Fruit fly (Drosophila melanogaster) whole organism: ENCODE data around the gene Ltn1.
A peak's percentile ranks its signal among the peaks of the same experiment; 100 is the strongest.

Source experiments
- CG8478 ChIP-seq: fragments of >200 bp; optimal IDR thresholded peaks from 2 replicates; lab custom pipeline; 2018; ENCODE audit warnings: inconsistent platforms
- Dll ChIP-seq: fragments of >200 bp; optimal IDR thresholded peaks from 2 replicates; lab custom pipeline; 2017
- EcR ChIP-seq, 2 experiments: fragments of >200 bp; optimal IDR thresholded peaks; 2 replicates each; lab custom pipeline; 2017; ENCODE audit warnings: missing biosample characterization in 2 of 2, missing genetic modification characterization in 2 of 2, missing genetic modification reagents in 2 of 2
- pan ChIP-seq: fragments of >200 bp; optimal IDR thresholded peaks from 2 replicates; lab custom pipeline; 2017
- psq ChIP-seq: fragments of >200 bp; optimal IDR thresholded peaks from 2 replicates; lab custom pipeline; 2017
- usp ChIP-seq: fragments of >200 bp; optimal IDR thresholded peaks from 2 replicates; lab custom pipeline; 2017; ENCODE audit warnings: missing biosample characterization, missing genetic modification characterization, mixed read lengths

Ltn1 gene

dm6 chr3L:19568999-19569398 lies 16.9 kb upstream of the Ltn1 start:
- TF ChIP-seq EcR (GFP tag; optimal IDR thresholded peaks at IDR 0.05; lab: Kevin White, UChicago), result no peak
- TF ChIP-seq pan, result no peak
- no peak for TF ChIP-seq Dll (lab: Kevin White, UChicago)
- no peak for TF ChIP-seq CG8478 (lab: Kevin White, UChicago)
- no peak for TF ChIP-seq usp
- TF ChIP-seq psq (lab: Kevin White, UChicago), result no peak

dm6 chr3L:19566127-19566526 lies 14.0 kb upstream of the Ltn1 start:
- TF ChIP-seq psq (lab: Kevin White, UChicago) (no peak), CG8478 (lab: Kevin White, UChicago) (no peak), pan (no peak), Dll (lab: Kevin White, UChicago) (no peak)

- TF ChIP-seq Dll (lab: Kevin White, UChicago) (no peak), pan (no peak), usp (no peak), EcR (GFP tag; optimal IDR thresholded peaks at IDR 0.05; lab: Kevin White, UChicago) (no peak), CG8478 (lab: Kevin White, UChicago) (no peak), psq (lab: Kevin White, UChicago) (no peak)
Observed at dm6 chr3L:19564905-19565700, 13.0 kb upstream of the Ltn1 start.

dm6 chr3L:19563014-19563413 lies 10.9 kb upstream of the Ltn1 start:
- TF ChIP-seq EcR (GFP tag; optimal IDR thresholded peaks at IDR 0.05; lab: Kevin White, UChicago), result no peak
- TF ChIP-seq CG8478 (lab: Kevin White, UChicago), result no peak
- TF ChIP-seq Dll (lab: Kevin White, UChicago), result no peak

dm6 chr3L:19562146-19562700 lies 10.1 kb upstream of the Ltn1 start:
- no peak for TF ChIP-seq EcR (GFP tag; optimal IDR thresholded peaks at IDR 0.05; lab: Kevin White, UChicago)
- no peak for TF ChIP-seq psq (lab: Kevin White, UChicago)

- TF ChIP-seq usp (no peak), CG8478 (lab: Kevin White, UChicago) (no peak), EcR (GFP tag; optimal IDR thresholded peaks at IDR 0.05; lab: Kevin White, UChicago) (no peak), Dll (lab: Kevin White, UChicago) (no peak), pan (no peak), psq (lab: Kevin White, UChicago) (no peak)
Observed at dm6 chr3L:19561745-19562144, 9.7 kb upstream of the Ltn1 start.

- TF ChIP-seq usp (no peak), psq (lab: Kevin White, UChicago) (no peak), CG8478 (lab: Kevin White, UChicago) (no peak), EcR (GFP tag; optimal IDR thresholded peaks at IDR 0.05; lab: Kevin White, UChicago) (no peak), Dll (lab: Kevin White, UChicago) (no peak), pan (no peak)
Observed at dm6 chr3L:19560695-19561246, 8.7 kb upstream of the Ltn1 start.

- peak in 1 of 2 experiments; percentile 26 for TF ChIP-seq EcR (GFP tag; optimal IDR thresholded peaks at IDR 0.05; lab: Kevin White, UChicago)
- TF ChIP-seq Dll (lab: Kevin White, UChicago), result no peak
- TF ChIP-seq usp, result no peak
Observed at dm6 chr3L:19560005-19560694, 8.1 kb upstream of the Ltn1 start.

dm6 chr3L:19559171-19559570 lies 7.1 kb upstream of the Ltn1 start:
- no peak for TF ChIP-seq CG8478 (lab: Kevin White, UChicago)
- TF ChIP-seq Dll (lab: Kevin White, UChicago), result no peak
- TF ChIP-seq usp, result no peak
- no peak for TF ChIP-seq psq (lab: Kevin White, UChicago)
- TF ChIP-seq EcR (GFP tag; optimal IDR thresholded peaks at IDR 0.05; lab: Kevin White, UChicago), result no peak
- TF ChIP-seq pan, result no peak

- TF ChIP-seq Dll (lab: Kevin White, UChicago) (no peak), EcR (GFP tag; optimal IDR thresholded peaks at IDR 0.05; lab: Kevin White, UChicago) (no peak), usp (no peak), CG8478 (lab: Kevin White, UChicago) (no peak), psq (lab: Kevin White, UChicago) (no peak), pan (no peak)
Observed at dm6 chr3L:19558674-19559073, 6.6 kb upstream of the Ltn1 start.

- TF ChIP-seq CG8478 (lab: Kevin White, UChicago) (no peak), EcR (GFP tag; optimal IDR thresholded peaks at IDR 0.05; lab: Kevin White, UChicago) (no peak), Dll (lab: Kevin White, UChicago) (no peak), psq (lab: Kevin White, UChicago) (no peak)
Observed at dm6 chr3L:19557996-19558375, 5.9 kb upstream of the Ltn1 start.
